Worm (Caenorhabditis elegans) whole organism, early embryonic: ENCODE measurements around the gene F44G4.7.

ENCODE experiments used
- ama-1 ChIP-seq: fragments of 150-350 bp; optimal IDR thresholded peaks from 2 replicates; lab custom pipeline; 2014
- ceh-13 ChIP-seq: fragments of 200-800 bp; sonication (Bioruptor generic); optimal IDR thresholded peaks from 2 replicates; lab custom pipeline; 2018; ENCODE audit warnings: mild to moderate bottlenecking, missing genetic modification characterization, missing compliant biosample characterization

DNA sequence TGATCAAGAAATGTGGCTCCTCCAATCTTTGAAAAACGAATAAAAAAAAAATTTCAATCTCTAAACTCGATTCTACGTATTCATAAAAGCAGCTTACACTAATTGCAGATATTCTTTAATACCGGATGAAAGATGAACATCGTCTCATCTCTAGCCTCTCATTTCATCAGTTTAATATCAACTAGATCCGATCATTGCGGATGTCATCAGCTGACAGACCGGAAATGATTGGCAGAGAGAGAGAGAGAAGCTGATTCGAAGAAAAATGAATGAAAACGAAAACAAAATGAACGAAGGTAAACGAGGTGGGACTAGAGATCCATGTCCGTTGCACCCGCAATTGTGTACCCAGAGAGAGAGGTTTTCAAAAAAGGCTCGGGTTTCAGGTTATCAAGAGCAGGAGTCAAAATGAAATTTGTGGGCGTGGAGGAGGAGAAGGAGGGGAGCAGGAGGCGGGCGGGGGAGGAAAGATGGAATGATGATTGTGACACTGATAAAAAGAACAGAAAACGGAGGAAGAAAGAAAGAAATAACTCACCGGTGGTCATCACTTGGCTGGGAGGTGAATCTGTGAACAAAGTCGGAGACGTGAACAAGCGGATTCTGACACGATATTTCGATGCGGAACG lies 10.0 kb upstream of the F44G4.7 start:
- TF ChIP-seq ceh-13 (GFP tag; lab: Kevin White, UChicago), result no peak
- TF ChIP-seq ama-1 (lab: Kevin White, UChicago), result no peak
